Worm (Caenorhabditis elegans) whole organism, L2 larva: Measurements from ENCODE around the gene Y82E9BR.6.

Source experiments
- R02D3.7 ChIP-seq: fragments of 150-350 bp; optimal IDR thresholded peaks from 2 replicates; lab custom pipeline; 2014; ENCODE audit warnings: missing biosample characterization, missing genetic modification characterization
- ZK546.5 ChIP-seq: sonication (generic microtip); optimal IDR thresholded peaks from 2 replicates; lab custom pipeline; 2017; ENCODE audit warnings: missing biosample characterization, missing genetic modification characterization
- alr-1 ChIP-seq: fragments of 150-350 bp; optimal IDR thresholded peaks from 2 replicates; lab custom pipeline; 2014; ENCODE audit warnings: missing biosample characterization, missing genetic modification characterization
- ama-1 ChIP-seq: fragments of 150-350 bp; optimal IDR thresholded peaks from 2 replicates; lab custom pipeline; 2018; ENCODE audit warnings: inconsistent platforms
- ceh-82 ChIP-seq: fragments of 150-350 bp; optimal IDR thresholded peaks from 2 replicates; lab custom pipeline; 2014; ENCODE audit warnings: missing biosample characterization, missing genetic modification characterization
- dmd-4 ChIP-seq: sonication (generic microtip); optimal IDR thresholded peaks from 2 replicates; lab custom pipeline; 2017; ENCODE audit warnings: missing biosample characterization, missing genetic modification characterization
- elt-1 ChIP-seq: fragments of 150-350 bp; optimal IDR thresholded peaks from 2 replicates; lab custom pipeline; 2014; ENCODE audit warnings: missing biosample characterization, missing genetic modification characterization
- fos-1 ChIP-seq: fragments of 150-350 bp; optimal IDR thresholded peaks from 2 replicates; lab custom pipeline; 2014; ENCODE audit warnings: missing biosample characterization, missing genetic modification characterization
- nhr-11 ChIP-seq: fragments of 150-350 bp; optimal IDR thresholded peaks from 2 replicates; lab custom pipeline; 2014; ENCODE audit warnings: missing biosample characterization, missing genetic modification characterization
- nhr-77 ChIP-seq: fragments of 150-350 bp; optimal IDR thresholded peaks from 2 replicates; lab custom pipeline; 2014; ENCODE audit warnings: missing biosample characterization, missing genetic modification characterization
- snpc-4 ChIP-seq: fragments of 150-350 bp; optimal IDR thresholded peaks from 2 replicates; lab custom pipeline; 2014; ENCODE audit warnings: missing biosample characterization, missing genetic modification characterization
- zag-1 ChIP-seq: fragments of 150-350 bp; optimal IDR thresholded peaks from 2 replicates; lab custom pipeline; 2014; ENCODE audit warnings: missing biosample characterization, missing genetic modification characterization
- ztf-11 ChIP-seq: sonication (generic microtip); optimal IDR thresholded peaks from 2 replicates; lab custom pipeline; 2017; ENCODE audit warnings: missing biosample characterization, missing genetic modification characterization

DNA sequence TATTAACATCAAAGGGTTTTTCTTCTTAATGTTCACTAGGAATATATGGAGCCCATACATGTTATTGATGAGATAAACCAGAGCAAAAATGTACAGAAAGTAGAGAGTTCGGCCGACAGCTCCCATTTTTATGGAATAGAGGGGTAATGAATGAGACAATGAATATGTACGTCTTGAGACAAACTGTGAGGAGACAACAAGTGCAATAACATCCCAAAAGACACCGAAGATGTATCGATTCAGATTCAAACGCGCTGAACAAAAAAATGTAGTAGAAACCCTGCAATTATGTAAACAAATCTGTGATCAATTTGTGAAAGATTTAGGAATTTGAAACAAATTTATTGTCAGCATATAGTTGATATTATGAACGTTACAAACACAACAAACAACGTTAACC is 34.0 kb upstream of the Y82E9BR.6 start:
- TF ChIP-seq dmd-4 (tag; lab: Kevin White, UChicago) (no peak), fos-1 (tag; lab: Kevin White, UChicago) (no peak), snpc-4 (tag; lab: Kevin White, UChicago) (no peak), nhr-11 (tag; lab: Kevin White, UChicago) (no peak), alr-1 (tag; lab: Kevin White, UChicago) (no peak), ama-1 (lab: Kevin White, UChicago) (no peak), ZK546.5 (tag; lab: Kevin White, UChicago) (no peak), R02D3.7 (tag; lab: Kevin White, UChicago) (no peak), ceh-82 (no peak), elt-1 (tag; lab: Kevin White, UChicago) (no peak), ztf-11 (tag; lab: Kevin White, UChicago) (no peak), zag-1 (tag; lab: Kevin White, UChicago) (no peak), nhr-77 (no peak)
